Fruit fly (Drosophila melanogaster): ENCODE results near the gene CG12535.

The CG12535 gene

dm6 chrX:3414003-3414767 is 34.6 kb downstream of the CG12535 start (continued):
- peak; percentile 80 for TF ChIP-seq CG12659 (GFP tag; optimal IDR thresholded peaks at IDR 0.05)
- peak; percentile 84 for TF ChIP-seq CG18599 (GFP tag; optimal IDR thresholded peaks at IDR 0.05)
- TF ChIP-seq CG10431 (GFP tag; optimal IDR thresholded peaks at IDR 0.05): no peak
- TF ChIP-seq CG2889 (GFP tag; IDR thresholded peaks at IDR 0.05): peak; percentile 39; the same call in 1 of the 3 replicates
- TF ChIP-seq CG11247 (GFP tag; IDR thresholded peaks at IDR 0.05): 0 out of 2 replicates have a peak, but pooled peaks have one; percentile 27
- TF ChIP-seq nerfin-2 (GFP tag; IDR thresholded peaks at IDR 0.05; ENCODE audit: partially characterized antibody): no peak
- TF ChIP-seq CG7745 (tag; optimal IDR thresholded peaks at IDR 0.05): no peak
- 0 out of 2 replicates have a peak, but pooled peaks have one; percentile 35 for TF ChIP-seq crol (GFP tag; IDR thresholded peaks at IDR 0.05)
- TF ChIP-seq unpg (GFP tag; optimal IDR thresholded peaks at IDR 0.05): peak; percentile 74
- TF ChIP-seq CG4404 (GFP tag; IDR thresholded peaks at IDR 0.05): peak; percentile 39; the same call in 1 of the 2 replicates
- TF ChIP-seq dmrt99B (tag; optimal IDR thresholded peaks at IDR 0.05): peak; percentile 79
- TF ChIP-seq sisA (GFP tag; IDR thresholded peaks at IDR 0.05): peak; percentile 51
- no peak for TF ChIP-seq Bteb2 (GFP tag; optimal IDR thresholded peaks at IDR 0.05)
- no peak for TF ChIP-seq eve (GFP tag; optimal IDR thresholded peaks at IDR 0.05)
- peak; percentile 62 for TF ChIP-seq CG9727 (GFP tag; optimal IDR thresholded peaks at IDR 0.05)
- peak; percentile 83 for TF ChIP-seq CoRest (tag; optimal IDR thresholded peaks at IDR 0.05)
- TF ChIP-seq CG33557 (GFP tag; optimal IDR thresholded peaks at IDR 0.05): no peak
- peak; percentile 70; the same call in 1 of the 2 replicates for TF ChIP-seq lmd (GFP tag; IDR thresholded peaks at IDR 0.05)
- TF ChIP-seq Hmr (GFP tag; optimal IDR thresholded peaks at IDR 0.05): peak; percentile 79
- TF ChIP-seq cato (GFP tag; optimal IDR thresholded peaks at IDR 0.05; ENCODE audit: borderline replicate concordance): peak; percentile 8
- peak; percentile 44 for TF ChIP-seq ssp (GFP tag; IDR thresholded peaks at IDR 0.05)
- TF ChIP-seq fd64A (GFP tag; optimal IDR thresholded peaks at IDR 0.05): no peak
- peak; percentile 12 for TF ChIP-seq CG2875 (GFP tag; optimal IDR thresholded peaks at IDR 0.05)
- TF ChIP-seq Hr39 (optimal IDR thresholded peaks at IDR 0.05): no peak
- 0 out of 2 replicates have a peak, but pooled peaks have one; percentile 50 for TF ChIP-seq Drgx (GFP tag; IDR thresholded peaks at IDR 0.05)
- peak; percentile 62 for TF ChIP-seq fd3F (GFP tag; optimal IDR thresholded peaks at IDR 0.05)
- TF ChIP-seq row (GFP tag; IDR thresholded peaks at IDR 0.05): peak; percentile 75
- no peak for TF ChIP-seq CG34376 (GFP tag; optimal IDR thresholded peaks at IDR 0.05)
- peak; percentile 53 for TF ChIP-seq Ada2b (GFP tag; IDR thresholded peaks at IDR 0.05)
- peak; percentile 74 for TF ChIP-seq CG12391 (tag; optimal IDR thresholded peaks at IDR 0.05)
- no peak for TF ChIP-seq sr (GFP tag; IDR thresholded peaks at IDR 0.05)
- no peak for TF ChIP-seq sqz (GFP tag; optimal IDR thresholded peaks at IDR 0.05)
- no peak for TF ChIP-seq Doc2 (GFP tag; IDR thresholded peaks at IDR 0.05)
- TF ChIP-seq zf30C (GFP tag; optimal IDR thresholded peaks at IDR 0.05): no peak
- TF ChIP-seq Side (GFP tag; optimal IDR thresholded peaks at IDR 0.05): peak; percentile 24
- no peak for TF ChIP-seq CG15073 (GFP tag; optimal IDR thresholded peaks at IDR 0.05)
- no peak; the same call in 1 of the 2 replicates for TF ChIP-seq ro (GFP tag; IDR thresholded peaks at IDR 0.05)
- TF ChIP-seq CG18476 (GFP tag; optimal IDR thresholded peaks at IDR 0.05): peak; percentile 26
- TF ChIP-seq otp (GFP tag; IDR thresholded peaks at IDR 0.05): no peak
- TF ChIP-seq CG12236 (GFP tag; optimal IDR thresholded peaks at IDR 0.05): no peak
- TF ChIP-seq CG14965 (GFP tag; optimal IDR thresholded peaks at IDR 0.05; ENCODE audit: borderline replicate concordance): no peak
- TF ChIP-seq CG30403 (GFP tag; optimal IDR thresholded peaks at IDR 0.05): peak; percentile 71
- peak; percentile 68 for TF ChIP-seq slbo (GFP tag; IDR thresholded peaks at IDR 0.05)
- TF ChIP-seq CG32772 (GFP tag; IDR thresholded peaks at IDR 0.05): no peak
- TF ChIP-seq Poxn (GFP tag; IDR thresholded peaks at IDR 0.05): no peak
- peak; percentile 97 for TF ChIP-seq CG13894 (tag; optimal IDR thresholded peaks at IDR 0.05)
- TF ChIP-seq CG8924 (tag; optimal IDR thresholded peaks at IDR 0.05): peak; percentile 73
- no peak for TF ChIP-seq Dref (GFP tag; IDR thresholded peaks at IDR 0.05)
- no peak for TF ChIP-seq Trl (optimal IDR thresholded peaks at IDR 0.05)
- peak; percentile 45 for TF ChIP-seq Trl (GFP tag; optimal IDR thresholded peaks at IDR 0.05)
